Fruit fly (Drosophila melanogaster): ENCODE measurements around the gene Cp19.
A peak's percentile ranks its signal among the peaks of the same experiment; 100 is the strongest.

Gene Cp19

DNA sequence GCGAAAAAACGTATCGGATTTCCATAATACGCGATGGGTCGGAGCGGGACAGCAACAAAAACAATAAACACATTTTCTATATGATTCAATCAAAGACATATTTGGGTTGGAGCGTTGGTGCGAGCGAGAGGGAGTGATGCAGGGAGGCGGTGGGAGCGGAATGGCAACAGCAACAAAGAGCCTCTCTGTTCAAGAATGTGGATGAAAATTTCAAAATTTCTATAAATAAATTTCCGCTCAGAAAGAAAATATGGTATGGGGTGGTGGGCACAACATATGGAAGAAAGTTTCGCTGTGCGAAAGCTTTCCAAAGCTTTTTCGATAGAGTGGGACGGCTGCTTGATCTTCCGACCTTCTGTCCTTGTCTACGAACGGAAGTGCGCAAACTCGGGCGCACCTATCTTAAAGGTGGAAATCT, 11.4 kb downstream of the Cp19 start (continued):
- peak; percentile 6 for TF ChIP-seq CG10274 (GFP tag; optimal IDR thresholded peaks at IDR 0.05)
- TF ChIP-seq CG4617 (GFP tag; optimal IDR thresholded peaks at IDR 0.05; ENCODE audit: borderline replicate concordance): no peak
- TF ChIP-seq CG2199 (GFP tag; IDR thresholded peaks at IDR 0.05): peak; percentile 32; the same call in 1 of the 3 replicates
- no peak for TF ChIP-seq CG6175 (GFP tag; IDR thresholded peaks at IDR 0.05)
- TF ChIP-seq BEAF-32 (GFP tag; optimal IDR thresholded peaks at IDR 0.05): no peak
- no peak for TF ChIP-seq pros (GFP tag; optimal IDR thresholded peaks at IDR 0.05)
- no peak for TF ChIP-seq Hr3 (GFP tag; optimal IDR thresholded peaks at IDR 0.05)
- no peak for TF ChIP-seq MESR4 (GFP tag; optimal IDR thresholded peaks at IDR 0.05)
- no peak for TF ChIP-seq Nf-YA (GFP tag; IDR thresholded peaks at IDR 0.05)
- no peak for TF ChIP-seq corto (GFP tag; optimal IDR thresholded peaks at IDR 0.05)
- TF ChIP-seq Rx (GFP tag; IDR thresholded peaks at IDR 0.05): 0 out of 2 replicates have a peak, but pooled peaks have one; percentile 18
- TF ChIP-seq chinmo (GFP tag; IDR thresholded peaks at IDR 0.05; ENCODE audit: partially characterized antibody): 0 out of 4 replicates have a peak, but pooled peaks have one; percentile 25
- no peak for TF ChIP-seq slbo (GFP tag; IDR thresholded peaks at IDR 0.05)
- no peak for TF ChIP-seq CG12236 (GFP tag; optimal IDR thresholded peaks at IDR 0.05)
- TF ChIP-seq amos (GFP tag; IDR thresholded peaks at IDR 0.05; ENCODE audit: partially characterized antibody): no peak
- TF ChIP-seq CG4424 (GFP tag; optimal IDR thresholded peaks at IDR 0.05): no peak
- peak; percentile 13; the same call in 1 of the 2 replicates for TF ChIP-seq CG10366 (GFP tag; IDR thresholded peaks at IDR 0.05)

- TF ChIP-seq Pdp1 (GFP tag; optimal IDR thresholded peaks at IDR 0.05) (no peak), Optix (GFP tag; IDR thresholded peaks at IDR 0.05) (no peak), ewg (GFP tag; optimal IDR thresholded peaks at IDR 0.05) (no peak), Atf-2 (GFP tag; optimal IDR thresholded peaks at IDR 0.05) (no peak), dati (GFP tag; IDR thresholded peaks at IDR 0.05) (no peak), so (GFP tag; IDR thresholded peaks at IDR 0.05) (no peak), CG10543 (GFP tag; optimal IDR thresholded peaks at IDR 0.05) (peak; percentile 58), z (GFP tag; IDR thresholded peaks at IDR 0.05) (peak; percentile 95), Hr3 (GFP tag; optimal IDR thresholded peaks at IDR 0.05) (no peak), CG8765 (GFP tag; IDR thresholded peaks at IDR 0.05) (no peak), ERR (GFP tag; optimal IDR thresholded peaks at IDR 0.05) (no peak), Nf-YB (GFP tag; optimal IDR thresholded peaks at IDR 0.05) (no peak), Six4 (GFP tag; optimal IDR thresholded peaks at IDR 0.05) (no peak), GATAe (GFP tag; conservative IDR thresholded peaks at IDR 0.05) (no peak), CG11093 (GFP tag; IDR thresholded peaks at IDR 0.05) (no peak), CG34422 (GFP tag; IDR thresholded peaks at IDR 0.05) (no peak), Ets97D (GFP tag; optimal IDR thresholded peaks at IDR 0.05) (no peak), bbx (GFP tag; IDR thresholded peaks at IDR 0.05; ENCODE audit: partially characterized antibody) (no peak), chif (GFP tag; optimal IDR thresholded peaks at IDR 0.05) (no peak), Ada2b (GFP tag; IDR thresholded peaks at IDR 0.05) (no peak), lilli (GFP tag; optimal IDR thresholded peaks at IDR 0.05) (no peak), CG14441 (GFP tag; IDR thresholded peaks at IDR 0.05) (no peak), CG1602 (GFP tag; optimal IDR thresholded peaks at IDR 0.05) (no peak), CG1647 (GFP tag; optimal IDR thresholded peaks at IDR 0.05) (no peak), CG10274 (GFP tag; optimal IDR thresholded peaks at IDR 0.05) (no peak), chinmo (GFP tag; IDR thresholded peaks at IDR 0.05; ENCODE audit: partially characterized antibody) (0 out of 4 replicates have a peak, but pooled peaks have one; percentile 40), Rfx (GFP tag; IDR thresholded peaks at IDR 0.05) (no peak), dysf (GFP tag; IDR thresholded peaks at IDR 0.05) (no peak), psq (GFP tag; optimal IDR thresholded peaks at IDR 0.05) (no peak), sc (optimal IDR thresholded peaks at IDR 0.05) (no peak), sc (GFP tag; optimal IDR thresholded peaks at IDR 0.05) (no peak), abd-A (tag; optimal IDR thresholded peaks at IDR 0.05) (no peak), CG13296 (GFP tag; optimal IDR thresholded peaks at IDR 0.05) (no peak), Oli (tag; optimal IDR thresholded peaks at IDR 0.05) (no peak), Deaf1 (tag; optimal IDR thresholded peaks at IDR 0.05) (peak; percentile 97)
Observed at dm6 chr3L:8745210-8745609, 15.5 kb downstream of the Cp19 start, which contains the start of gene Prm. Gene Prm (minus strand): TSS chr3L:8745310.
